Worm (Caenorhabditis elegans) whole organism, L4 larva: Measurements from ENCODE around the gene nlp-25.
A peak's percentile ranks its signal among the peaks of the same experiment; 100 is the strongest.

Experiments
- D1046.2 ChIP-seq: fragments of 200-800 bp; sonication (Bioruptor generic); IDR thresholded peaks from 2 replicates; pipeline ENCODE4 v1.3.6; 2022; ENCODE audit warnings: missing genetic modification characterization, missing compliant biosample characterization
- F44E2.7 ChIP-seq: fragments of 200-800 bp; sonication (Bioruptor generic); IDR thresholded peaks from 2 replicates; pipeline ENCODE4 v2.1.2; 2022; ENCODE audit warnings: missing genetic modification characterization, missing compliant biosample characterization
- R02D3.7 ChIP-seq: fragments of 150-350 bp; sonication (generic microtip); optimal IDR thresholded peaks from 3 replicates; lab custom pipeline; 2014; ENCODE audit warnings: missing biosample characterization, missing genetic modification characterization
- T20F7.1 ChIP-seq: fragments of 200-800 bp; sonication (Bioruptor generic); optimal IDR thresholded peaks from 2 replicates; lab custom pipeline; 2018; ENCODE audit warnings: mild to moderate bottlenecking, missing genetic modification characterization, missing compliant biosample characterization
- T26A8.4 ChIP-seq: fragments of 200-800 bp; sonication (Bioruptor generic); IDR thresholded peaks from 2 replicates; pipeline ENCODE4 v1.3.6; 2022; ENCODE audit warnings: missing genetic modification characterization, missing compliant biosample characterization
- Y75B8A.6 ChIP-seq: fragments of 200-800 bp; sonication (Bioruptor generic); IDR thresholded peaks from 2 replicates; pipeline ENCODE4 v1.3.6; 2022; ENCODE audit warnings: missing genetic modification reagents, missing genetic modification characterization, missing compliant biosample characterization
- aha-1 ChIP-seq: fragments of 150-350 bp; peaks from one replicate; lab custom pipeline; 2014; ENCODE audit warnings: missing biosample characterization, missing genetic modification characterization
- ceh-62 ChIP-seq: sonication (generic microtip); optimal IDR thresholded peaks from 2 replicates; lab custom pipeline; 2017; ENCODE audit warnings: missing biosample characterization, missing genetic modification characterization
- daf-12 ChIP-seq: fragments of 150-350 bp; optimal IDR thresholded peaks from 2 replicates; lab custom pipeline; 2014; ENCODE audit warnings: missing biosample characterization, missing genetic modification reagents, missing genetic modification characterization
- daf-16 ChIP-seq, 3 experiments: sonication (generic microtip); optimal IDR thresholded peaks; 2 replicates each; lab custom pipeline; 2016 to 2017; ENCODE audit warnings: missing genetic modification characterization in 3 of 3, missing genetic modification reagents in 3 of 3, mild to moderate bottlenecking in 2 of 3, missing compliant biosample characterization in 2 of 3, missing biosample characterization in 1 of 3, moderate library complexity in 1 of 3
- dve-1 ChIP-seq: sonication (generic microtip); optimal IDR thresholded peaks from 2 replicates; lab custom pipeline; 2017; ENCODE audit warnings: antibody characterized with exemption, mild to moderate bottlenecking, missing genetic modification characterization, missing compliant biosample characterization; ENCODE audit not compliant: insufficient read depth
- egl-27 ChIP-seq: sonication (generic microtip); optimal IDR thresholded peaks from 3 replicates; lab custom pipeline; 2017; ENCODE audit warnings: missing biosample characterization, missing genetic modification reagents, missing genetic modification characterization
- egl-43 ChIP-seq: fragments of 200-800 bp; sonication (Bioruptor generic); IDR thresholded peaks from 2 replicates; pipeline ENCODE4 v1.3.6; 2022; ENCODE audit warnings: missing genetic modification reagents, missing genetic modification characterization, missing compliant biosample characterization
- fkh-10 ChIP-seq: fragments of 150-350 bp; optimal IDR thresholded peaks from 2 replicates; lab custom pipeline; 2014; ENCODE audit warnings: missing biosample characterization, missing genetic modification reagents, missing genetic modification characterization
- hif-1 ChIP-seq, 2 experiments: sonication (generic microtip); optimal IDR thresholded peaks; 2 replicates each; lab custom pipeline; 2016 to 2017; ENCODE audit warnings: missing compliant biosample characterization in 2 of 2, missing genetic modification characterization in 2 of 2, missing genetic modification reagents in 2 of 2, missing genotype in 2 of 2, mild to moderate bottlenecking in 1 of 2
- hlh-11 ChIP-seq: fragments of 200-800 bp; sonication (Bioruptor generic); optimal IDR thresholded peaks from 2 replicates; lab custom pipeline; 2018; ENCODE audit warnings: mild to moderate bottlenecking, missing genetic modification characterization, missing compliant biosample characterization
- hlh-30 ChIP-seq: sonication (generic microtip); optimal IDR thresholded peaks from 2 replicates; lab custom pipeline; 2017; ENCODE audit warnings: antibody characterized with exemption, mild to moderate bottlenecking, missing genetic modification characterization, missing compliant biosample characterization; ENCODE audit not compliant: insufficient read depth
- hmg-1.1 ChIP-seq: fragments of 200-800 bp; sonication (Bioruptor generic); IDR thresholded peaks from 2 replicates; pipeline ENCODE4 v1.3.6; 2022; ENCODE audit warnings: missing genetic modification reagents, missing genetic modification characterization, missing compliant biosample characterization
- lim-7 ChIP-seq: fragments of 200-800 bp; sonication (Bioruptor generic); IDR thresholded peaks from 2 replicates; pipeline ENCODE4 v1.3.6; 2022; ENCODE audit warnings: missing genetic modification characterization, missing compliant biosample characterization
- lin-38 ChIP-seq: fragments of 200-800 bp; sonication (Bioruptor generic); IDR thresholded peaks from 2 replicates; pipeline ENCODE4 v1.3.6; 2022; ENCODE audit warnings: missing genetic modification reagents, missing genetic modification characterization, missing compliant biosample characterization
- lir-3 ChIP-seq: sonication (generic microtip); optimal IDR thresholded peaks from 2 replicates; lab custom pipeline; 2016; ENCODE audit warnings: mild to moderate bottlenecking, missing genetic modification characterization, missing compliant biosample characterization
- lsy-2 ChIP-seq, 2 experiments: fragments of 150-350 bp in 1 of 2; sonication (generic microtip) in 1 of 2; optimal IDR thresholded peaks; 2 replicates each; lab custom pipeline; 2014 to 2017; ENCODE audit warnings: missing biosample characterization in 2 of 2, missing genetic modification characterization in 2 of 2
- mdl-1 ChIP-seq, 2 experiments: fragments of 150-350 bp in 1 of 2; sonication (generic microtip) in 1 of 2; optimal IDR thresholded peaks; 2 replicates each; lab custom pipeline; 2014 to 2017; ENCODE audit warnings: missing biosample characterization in 2 of 2, missing genetic modification characterization in 2 of 2
- mdt-29 ChIP-seq: fragments of 200-800 bp; sonication (Bioruptor generic); IDR thresholded peaks from 2 replicates; pipeline ENCODE4 v1.3.6; 2022; ENCODE audit warnings: missing genetic modification reagents, missing genetic modification characterization, missing compliant biosample characterization
- mes-2 ChIP-seq: sonication (generic microtip); optimal IDR thresholded peaks from 2 replicates; lab custom pipeline; 2016; ENCODE audit warnings: missing genotype, mild to moderate bottlenecking, missing genetic modification characterization, missing compliant biosample characterization; ENCODE audit not compliant: poor library complexity, severe bottlenecking
- mxl-2 ChIP-seq: fragments of 200-800 bp; sonication (Bioruptor generic); conservative IDR thresholded peaks from 2 replicates; pipeline ENCODE4 v1.3.6; 2022; ENCODE audit warnings: missing genetic modification reagents, missing genetic modification characterization, missing compliant biosample characterization
- nhr-11 ChIP-seq: fragments of 150-350 bp; optimal IDR thresholded peaks from 2 replicates; lab custom pipeline; 2014; ENCODE audit warnings: missing biosample characterization, missing genetic modification characterization
- nhr-41 ChIP-seq: fragments of 200-800 bp; sonication (Bioruptor generic); IDR thresholded peaks from 2 replicates; pipeline ENCODE4 v1.3.6; 2022; ENCODE audit warnings: missing genetic modification reagents, missing genetic modification characterization, missing compliant biosample characterization
- nhr-42 ChIP-seq: fragments of 200-800 bp; sonication (Bioruptor generic); IDR thresholded peaks from 2 replicates; pipeline ENCODE4 v1.3.6; 2022; ENCODE audit warnings: missing genetic modification characterization, missing compliant biosample characterization
- nhr-76 ChIP-seq: fragments of 150-350 bp; optimal IDR thresholded peaks from 2 replicates; lab custom pipeline; 2014; ENCODE audit warnings: missing biosample characterization, missing genetic modification characterization
- pha-4 ChIP-seq, 2 experiments: fragments of 150-350 bp in 1 of 2; fragments of 200-800 bp in 1 of 2; sonication (Bioruptor generic) in 1 of 2; IDR thresholded peaks in 1 of 2; optimal IDR thresholded peaks in 1 of 2; 2 replicates each; pipeline versions ENCODE4 v1.3.6 to Lab custom; 2014 to 2022; ENCODE audit warnings: missing genetic modification characterization in 2 of 2, missing genetic modification reagents in 2 of 2, missing biosample characterization in 1 of 2, missing compliant biosample characterization in 1 of 2
- rbr-2 ChIP-seq: sonication (generic microtip); optimal IDR thresholded peaks from 2 replicates; lab custom pipeline; 2016; ENCODE audit warnings: missing genotype, missing genetic modification characterization, missing compliant biosample characterization
- sdz-12 ChIP-seq: fragments of 200-800 bp; sonication (Bioruptor generic); optimal IDR thresholded peaks from 2 replicates; lab custom pipeline; 2018; ENCODE audit warnings: mild to moderate bottlenecking, missing genetic modification characterization, missing compliant biosample characterization
- snpc-4 ChIP-seq: fragments of 150-350 bp; optimal IDR thresholded peaks from 2 replicates; lab custom pipeline; 2014; ENCODE audit warnings: missing biosample characterization, missing genetic modification characterization
- unc-62 ChIP-seq, 3 experiments: fragments of 150-350 bp in 1 of 3; sonication (generic microtip); optimal IDR thresholded peaks in 2 of 3; peaks in 1 of 3; 1 replicate in 1 of 3; 2 replicates in 2 of 3; lab custom pipeline; 2014 to 2017; ENCODE audit warnings: missing biosample characterization in 3 of 3, missing genetic modification characterization in 3 of 3, missing genetic modification reagents in 3 of 3, missing genotype in 1 of 3
- zag-1 ChIP-seq: fragments of 150-350 bp; optimal IDR thresholded peaks from 2 replicates; lab custom pipeline; 2014; ENCODE audit warnings: missing biosample characterization, missing genetic modification characterization
- zfp-2 ChIP-seq: sonication (generic microtip); optimal IDR thresholded peaks from 2 replicates; lab custom pipeline; 2016; ENCODE audit warnings: mild to moderate bottlenecking, missing genetic modification characterization, missing compliant biosample characterization
- zfp-3 ChIP-seq: fragments of 200-800 bp; sonication (Bioruptor generic); conservative IDR thresholded peaks from 2 replicates; pipeline ENCODE4 v1.3.6; 2022; ENCODE audit warnings: missing genetic modification reagents, missing genetic modification characterization, missing compliant biosample characterization
- zip-11 ChIP-seq: fragments of 200-800 bp; sonication (Bioruptor generic); IDR thresholded peaks from 2 replicates; pipeline ENCODE4 v1.3.6; 2022; ENCODE audit warnings: missing genetic modification characterization, missing compliant biosample characterization
- ztf-11 ChIP-seq: fragments of 150-350 bp; optimal IDR thresholded peaks from 2 replicates; lab custom pipeline; 2014; ENCODE audit warnings: missing biosample characterization, missing genetic modification characterization

The nlp-25 gene

DNA sequence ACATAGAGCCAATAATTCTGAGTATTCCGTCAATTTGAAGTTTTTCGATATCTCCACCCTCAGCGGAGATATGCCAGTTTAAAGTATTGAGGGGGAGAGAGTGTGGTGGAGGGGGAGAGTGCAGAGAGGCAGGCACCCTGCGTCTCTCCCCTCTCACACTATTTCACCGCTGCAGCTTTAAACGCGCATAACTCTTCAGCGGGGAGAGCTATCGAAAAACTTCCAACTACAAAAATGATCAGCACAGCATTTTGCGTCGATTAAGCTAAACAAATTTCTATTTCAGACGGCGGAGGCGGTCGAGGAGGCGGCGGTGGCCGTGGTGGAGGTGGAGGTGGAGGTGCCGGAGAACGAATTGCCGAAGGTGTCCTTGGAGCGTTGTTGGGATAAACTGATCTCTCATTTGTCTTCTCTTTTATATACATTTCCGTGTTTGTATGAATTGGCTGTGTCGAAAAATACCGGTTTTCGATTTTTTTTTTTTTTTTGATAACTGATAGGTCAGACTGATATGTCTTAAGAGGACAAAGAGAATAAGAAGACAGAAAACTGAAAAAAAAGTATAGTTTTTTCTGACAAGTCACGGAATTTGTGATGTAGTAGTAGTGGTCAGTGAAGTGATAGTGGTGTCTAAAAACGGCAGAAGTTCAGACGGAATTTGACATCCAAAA is 5.8 kb downstream of the nlp-25 start (continued):
- TF ChIP-seq mdt-29 (GFP tag; lab: Robert Waterston, UW) = 0 out of 2 replicates have a peak, but pooled peaks have one; percentile 25
- TF ChIP-seq nhr-41 (GFP tag; lab: Robert Waterston, UW) = 0 out of 2 replicates have a peak, but pooled peaks have one; percentile 7
- no peak for TF ChIP-seq zfp-3 (GFP tag; lab: Robert Waterston, UW)
- TF ChIP-seq sdz-12 (GFP tag; lab: Kevin White, UChicago) = no peak
- peak; percentile 66; the same call in 1 of the 2 replicates for TF ChIP-seq T26A8.4 (GFP tag; lab: Robert Waterston, UW)
- TF ChIP-seq hif-1 (tag; optimal IDR thresholded peaks at IDR 0.05; lab: Kevin White, UChicago) = peak in 1 of 2 experiments; percentile 23
- TF ChIP-seq aha-1 (tag; lab: Kevin White, UChicago) = peak; percentile 86

DNA sequence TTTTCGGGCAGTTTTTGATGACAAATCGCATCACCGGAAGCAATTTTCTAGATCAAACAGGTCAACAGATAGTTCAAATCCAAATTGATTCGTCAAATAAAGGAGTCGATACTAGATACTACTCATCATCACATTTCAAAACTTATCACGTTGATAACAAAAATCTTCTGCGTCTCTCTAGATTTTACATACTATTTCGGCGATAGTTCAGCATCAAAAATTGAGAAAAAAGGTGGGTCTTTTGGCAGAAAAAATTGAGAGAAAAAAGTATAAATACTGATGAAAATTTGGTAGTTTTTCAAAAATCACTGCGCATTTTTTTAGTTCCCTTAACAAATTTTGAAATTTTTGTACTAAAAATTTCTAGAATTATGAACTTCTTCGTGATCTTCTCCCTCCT is 7.2 kb downstream of the nlp-25 start, which contains the start of gene nlp-26:
TSS of gene nlp-26 (plus strand) at position 301 of the 400 bp plus-strand sequence.
- no peak for TF ChIP-seq Y75B8A.6 (GFP tag; lab: Robert Waterston, UW)

- TF ChIP-seq aha-1 (tag; lab: Kevin White, UChicago) (peak; percentile 60), zfp-2 (tag; lab: Kevin White, UChicago) (no peak), mdl-1 (tag; optimal IDR thresholded peaks at IDR 0.05; lab: Kevin White, UChicago) (peak in 1 of 2 experiments; percentile 58), lsy-2 (tag; optimal IDR thresholded peaks at IDR 0.05; lab: Kevin White, UChicago) (peak in 1 of 2 experiments; percentile 40), unc-62 (GFP tag; optimal IDR thresholded peaks at IDR 0.05 in 1 of 2; lab: Kevin White, UChicago) (peak in 1 of 2 experiments; percentile 1), unc-62 (tag; optimal IDR thresholded peaks at IDR 0.05; lab: Kevin White, UChicago) (no peak), hmg-1.1 (GFP tag; lab: Robert Waterston, UW) (peak; percentile 48; the same call in 1 of the 2 replicates), rbr-2 (tag; lab: Kevin White, UChicago) (peak; percentile 14), snpc-4 (tag; lab: Kevin White, UChicago) (no peak), mxl-2 (no peak), egl-43 (no peak), egl-27 (tag; lab: Kevin White, UChicago) (no peak), hlh-30 (peak; percentile 97), daf-16 (GFP tag; optimal IDR thresholded peaks at IDR 0.05; lab: Kevin White, UChicago) (no peak), daf-16 (tag; optimal IDR thresholded peaks at IDR 0.05; lab: Kevin White, UChicago) (no peak)
These were observed 14.1 kb downstream of the nlp-25 start for ce11 chrV:19620098-19620497.

- TF ChIP-seq daf-16 (GFP tag; optimal IDR thresholded peaks at IDR 0.05; lab: Kevin White, UChicago) (no peak), daf-16 (tag; optimal IDR thresholded peaks at IDR 0.05; lab: Kevin White, UChicago) (peak; percentile 29), nhr-76 (tag; lab: Kevin White, UChicago) (no peak), ceh-62 (tag; lab: Kevin White, UChicago) (no peak), R02D3.7 (tag; lab: Kevin White, UChicago) (no peak), hif-1 (tag; optimal IDR thresholded peaks at IDR 0.05; lab: Kevin White, UChicago) (peak in 1 of 2 experiments; percentile 46), lsy-2 (tag; optimal IDR thresholded peaks at IDR 0.05; lab: Kevin White, UChicago) (peak; percentile 65 to 71), F44E2.7 (GFP tag; lab: Robert Waterston, UW) (no peak), egl-43 (peak; percentile 73), zag-1 (tag; lab: Kevin White, UChicago) (no peak), daf-12 (tag; lab: Kevin White, UChicago) (no peak), lin-38 (0 out of 2 replicates have a peak, but pooled peaks have one; percentile 22), dve-1 (tag; lab: Kevin White, UChicago) (peak; percentile 67), nhr-11 (tag; lab: Kevin White, UChicago) (peak; percentile 45), nhr-42 (GFP tag; lab: Robert Waterston, UW) (no peak), mdt-29 (GFP tag; lab: Robert Waterston, UW) (no peak), mes-2 (tag; lab: Kevin White, UChicago) (peak; percentile 50), T20F7.1 (GFP tag; lab: Kevin White, UChicago) (no peak), T26A8.4 (GFP tag; lab: Robert Waterston, UW) (peak; percentile 58; the same call in 1 of the 2 replicates), zip-11 (GFP tag; lab: Robert Waterston, UW) (no peak), lir-3 (tag; lab: Kevin White, UChicago) (no peak), lim-7 (GFP tag; lab: Robert Waterston, UW) (no peak), pha-4 (GFP tag; IDR thresholded peaks at IDR 0.05; lab: Robert Waterston, UW) (peak; percentile 43; the same call in 1 of the 2 replicates), pha-4 (tag; optimal IDR thresholded peaks at IDR 0.05; lab: Kevin White, UChicago) (no peak), fkh-10 (GFP tag; lab: Kevin White, UChicago) (peak; percentile 47), ztf-11 (tag; lab: Kevin White, UChicago) (no peak), D1046.2 (GFP tag; lab: Robert Waterston, UW) (no peak), hlh-11 (tag; lab: Kevin White, UChicago) (peak; percentile 96)
These were observed 16.5 kb downstream of the nlp-25 start, which contains the start of gene Y43F8C.3 for ce11 chrV:19622440-19622914. Gene Y43F8C.3, minus strand, starts transcription at chrV:19622626.
